Fruit fly (Drosophila melanogaster): ENCODE results near the gene g.

- TF ChIP-seq Pif1B (GFP tag; optimal IDR thresholded peaks at IDR 0.05), result no peak
- TF ChIP-seq CG12605 (GFP tag; IDR thresholded peaks at IDR 0.05), result no peak
- no peak for TF ChIP-seq Pif1A (GFP tag; optimal IDR thresholded peaks at IDR 0.05)
- TF ChIP-seq CG8159 (tag; optimal IDR thresholded peaks at IDR 0.05), result no peak
- no peak for TF ChIP-seq CG9948 (tag; optimal IDR thresholded peaks at IDR 0.05)
- TF ChIP-seq CG4496 (GFP tag; IDR thresholded peaks at IDR 0.05), result no peak
- TF ChIP-seq Ets98B (GFP tag; IDR thresholded peaks at IDR 0.05), result no peak
Measured at dm6 chrX:13691992-13692391, 44.1 kb downstream of the g start, which contains the start of gene Nna1.
